Fruit fly (Drosophila melanogaster): Measurements from ENCODE around the gene CG44194.
A peak's percentile ranks its signal among the peaks of the same experiment; 100 is the strongest.

Gene CG44194

DNA sequence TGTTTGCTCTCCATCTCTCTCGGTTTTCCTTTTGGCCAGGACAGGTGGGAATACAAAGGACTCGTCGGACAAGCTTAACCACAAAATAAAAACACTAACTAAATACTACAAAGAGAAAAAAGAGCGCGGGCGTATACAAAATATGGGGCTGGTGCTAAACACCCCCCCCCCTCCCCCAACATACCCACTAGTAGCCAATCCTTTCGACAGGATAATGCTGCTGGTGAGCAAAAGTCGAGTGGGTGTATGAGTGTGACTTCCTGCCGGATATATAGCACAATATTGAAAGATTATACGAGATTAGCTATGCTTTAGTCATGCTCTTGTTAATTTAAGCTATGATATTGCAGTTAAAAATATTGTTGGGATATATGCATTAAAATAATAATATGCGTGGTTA, 22.3 kb downstream of the CG44194 start:
- TF ChIP-seq Vsx2 (GFP tag; optimal IDR thresholded peaks at IDR 0.05; ENCODE audit: partially characterized antibody) (no peak), CrebA (GFP tag; optimal IDR thresholded peaks at IDR 0.05; ENCODE audit: borderline replicate concordance) (no peak), Dfd (GFP tag; optimal IDR thresholded peaks at IDR 0.05) (peak; percentile 95), brk (GFP tag; optimal IDR thresholded peaks at IDR 0.05) (no peak), h (GFP tag; optimal IDR thresholded peaks at IDR 0.05) (no peak), Hr83 (GFP tag; optimal IDR thresholded peaks at IDR 0.05; ENCODE audit: poor library complexity, severe bottlenecking) (no peak), Abd-B (GFP tag; optimal IDR thresholded peaks at IDR 0.05) (no peak), tai (GFP tag; optimal IDR thresholded peaks at IDR 0.05) (no peak), usp (GFP tag; optimal IDR thresholded peaks at IDR 0.05) (no peak)

DNA sequence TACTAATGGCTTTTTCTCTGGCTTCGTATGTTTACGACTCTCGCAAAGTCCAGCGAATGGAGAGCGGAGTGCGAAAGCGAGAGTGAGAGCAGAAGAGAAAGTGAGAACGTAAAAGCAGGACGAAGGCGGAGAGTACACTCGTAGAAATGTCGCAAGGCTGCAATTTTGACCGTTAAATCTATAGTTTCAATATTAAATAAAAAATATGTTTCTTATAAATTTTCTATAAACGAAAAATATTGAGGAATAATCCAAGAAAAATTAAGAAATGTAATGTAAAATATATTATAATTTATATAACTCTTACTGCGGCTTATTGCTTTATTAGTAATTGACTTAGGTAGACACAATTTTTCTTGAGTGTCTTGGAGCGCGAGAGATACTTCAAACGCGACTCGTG, 23.1 kb downstream of the CG44194 start:
- TF ChIP-seq woc (GFP tag; optimal IDR thresholded peaks at IDR 0.05) = no peak
- TF ChIP-seq dmrt93B (GFP tag; optimal IDR thresholded peaks at IDR 0.05) = no peak
- TF ChIP-seq usp (GFP tag; optimal IDR thresholded peaks at IDR 0.05) = no peak
- TF ChIP-seq Rel (GFP tag; optimal IDR thresholded peaks at IDR 0.05) = no peak
- TF ChIP-seq Rel (tag; optimal IDR thresholded peaks at IDR 0.05) = no peak
- TF ChIP-seq dsf (GFP tag; optimal IDR thresholded peaks at IDR 0.05; ENCODE audit: borderline replicate concordance) = no peak
- no peak for TF ChIP-seq N (GFP tag; optimal IDR thresholded peaks at IDR 0.05)
- no peak for TF ChIP-seq sv (GFP tag; optimal IDR thresholded peaks at IDR 0.05)
- no peak for TF ChIP-seq CrebA (GFP tag; optimal IDR thresholded peaks at IDR 0.05; ENCODE audit: borderline replicate concordance)
- peak; percentile 47 for TF ChIP-seq OdsH (GFP tag; optimal IDR thresholded peaks at IDR 0.05)
- TF ChIP-seq HLH106 (tag; optimal IDR thresholded peaks at IDR 0.05) = no peak
- peak; percentile 1 for TF ChIP-seq rgr (GFP tag; optimal IDR thresholded peaks at IDR 0.05)
- TF ChIP-seq psq (GFP tag; optimal IDR thresholded peaks at IDR 0.05) = peak; percentile 23
- peak in 1 of 2 experiments; percentile 53 for TF ChIP-seq foxo (GFP tag; optimal IDR thresholded peaks at IDR 0.05)
- no peak for TF ChIP-seq Sp1 (GFP tag; optimal IDR thresholded peaks at IDR 0.05)
- TF ChIP-seq Hr78 (GFP tag; optimal IDR thresholded peaks at IDR 0.05) = no peak
- TF ChIP-seq Abd-B (GFP tag; optimal IDR thresholded peaks at IDR 0.05) = no peak
- TF ChIP-seq Hnf4 (GFP tag; optimal IDR thresholded peaks at IDR 0.05) = no peak
- no peak for TF ChIP-seq GATAd (GFP tag; optimal IDR thresholded peaks at IDR 0.05)
- no peak for TF ChIP-seq sage (GFP tag; optimal IDR thresholded peaks at IDR 0.05)
- TF ChIP-seq Jra (GFP tag; optimal IDR thresholded peaks at IDR 0.05) = no peak
- no peak for TF ChIP-seq Vsx2 (GFP tag; optimal IDR thresholded peaks at IDR 0.05; ENCODE audit: partially characterized antibody)
- no peak for TF ChIP-seq brk (GFP tag; optimal IDR thresholded peaks at IDR 0.05)
- peak; percentile 26 for TF ChIP-seq Dif (GFP tag; optimal IDR thresholded peaks at IDR 0.05; ENCODE audit: partially characterized antibody)
- peak; percentile 33 for TF ChIP-seq fru (GFP tag; optimal IDR thresholded peaks at IDR 0.05)
- no peak for TF ChIP-seq jim (GFP tag; optimal IDR thresholded peaks at IDR 0.05)
- TF ChIP-seq Myc (optimal IDR thresholded peaks at IDR 0.05) = no peak
- no peak for TF ChIP-seq br (GFP tag; optimal IDR thresholded peaks at IDR 0.05)
- no peak for TF ChIP-seq CG32264 (GFP tag; optimal IDR thresholded peaks at IDR 0.05)
- TF ChIP-seq Mio (GFP tag; optimal IDR thresholded peaks at IDR 0.05) = no peak

DNA sequence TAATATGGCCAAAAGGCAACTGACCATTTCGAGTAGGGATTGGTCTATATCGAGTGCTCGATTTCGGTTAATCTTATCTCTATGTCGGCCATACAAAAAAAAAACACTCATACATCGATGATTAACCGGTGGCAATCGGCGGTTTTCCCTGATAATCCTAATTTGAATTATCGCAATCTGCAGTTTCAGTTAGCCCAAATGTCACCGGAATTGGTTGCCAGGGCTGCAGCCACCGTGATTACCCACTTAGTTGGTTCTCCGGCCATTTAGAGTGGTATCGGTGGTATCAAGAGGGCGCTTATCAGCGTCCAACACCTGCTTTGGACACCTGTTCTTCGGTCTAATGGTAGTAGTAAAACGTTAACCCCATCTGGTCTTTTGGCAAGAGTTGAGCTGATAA, 25.4 kb downstream of the CG44194 start:
- TF ChIP-seq Jra (GFP tag; optimal IDR thresholded peaks at IDR 0.05) (no peak), Hr78 (GFP tag; optimal IDR thresholded peaks at IDR 0.05) (no peak), br (GFP tag; optimal IDR thresholded peaks at IDR 0.05) (no peak), tai (GFP tag; optimal IDR thresholded peaks at IDR 0.05) (no peak), usp (GFP tag; optimal IDR thresholded peaks at IDR 0.05) (no peak), Sp1 (GFP tag; optimal IDR thresholded peaks at IDR 0.05) (no peak), Hnf4 (GFP tag; optimal IDR thresholded peaks at IDR 0.05) (no peak), N (GFP tag; optimal IDR thresholded peaks at IDR 0.05) (no peak), ey (GFP tag; optimal IDR thresholded peaks at IDR 0.05) (no peak)

DNA sequence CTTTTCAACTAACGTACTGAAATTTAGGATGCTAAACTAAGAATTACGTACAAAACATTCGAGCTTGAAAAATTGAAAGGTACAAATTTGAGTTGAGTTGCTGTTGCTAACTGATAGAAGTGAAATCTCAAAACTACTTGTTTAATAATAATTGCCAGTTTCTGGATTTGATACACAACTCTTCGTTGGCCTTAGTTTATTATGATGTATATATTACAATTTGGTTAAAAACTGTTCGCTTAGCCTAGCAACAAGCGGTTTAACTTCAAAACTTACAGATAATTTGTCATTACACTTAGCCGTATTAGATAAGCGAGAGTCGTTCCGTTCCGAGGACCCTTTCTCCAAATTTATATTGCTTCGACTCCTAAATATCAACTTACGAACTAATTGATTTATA, 29.9 kb downstream of the CG44194 start, which contains the start of the genes CG14384 and grsm:
CG14384 (minus strand) TSS at position 101 of the 400 bp plus-strand sequence.
grsm (minus strand) TSS at position 101 of the 400 bp plus-strand sequence.
- TF ChIP-seq sv (GFP tag; optimal IDR thresholded peaks at IDR 0.05) (no peak), sage (GFP tag; optimal IDR thresholded peaks at IDR 0.05) (no peak), CrebA (GFP tag; optimal IDR thresholded peaks at IDR 0.05; ENCODE audit: borderline replicate concordance) (no peak), OdsH (GFP tag; optimal IDR thresholded peaks at IDR 0.05) (no peak), ey (GFP tag; optimal IDR thresholded peaks at IDR 0.05) (no peak), dmrt93B (GFP tag; optimal IDR thresholded peaks at IDR 0.05) (no peak), Jra (GFP tag; optimal IDR thresholded peaks at IDR 0.05) (no peak), N (GFP tag; optimal IDR thresholded peaks at IDR 0.05) (no peak), GATAd (GFP tag; optimal IDR thresholded peaks at IDR 0.05) (no peak), brk (GFP tag; optimal IDR thresholded peaks at IDR 0.05) (no peak), Hr83 (GFP tag; optimal IDR thresholded peaks at IDR 0.05; ENCODE audit: poor library complexity, severe bottlenecking) (no peak), h (GFP tag; optimal IDR thresholded peaks at IDR 0.05) (no peak), Dif (GFP tag; optimal IDR thresholded peaks at IDR 0.05; ENCODE audit: partially characterized antibody) (no peak), fru (GFP tag; optimal IDR thresholded peaks at IDR 0.05) (no peak), Abd-B (GFP tag; optimal IDR thresholded peaks at IDR 0.05) (no peak), Dfd (GFP tag; optimal IDR thresholded peaks at IDR 0.05) (no peak), Mio (GFP tag; optimal IDR thresholded peaks at IDR 0.05) (no peak), Rel (GFP tag; optimal IDR thresholded peaks at IDR 0.05) (no peak), Rel (tag; optimal IDR thresholded peaks at IDR 0.05) (no peak)

Data from whole organism, wandering third instar larva.